Fruit fly (Drosophila melanogaster) whole organism, embryonic: ENCODE data around the gene Hexo2.

Experiments used
- Blimp-1 ChIP-seq: fragments of 200-800 bp; sonication (Bioruptor generic); optimal IDR thresholded peaks from 3 replicates; lab custom pipeline; 2018; ENCODE audit warnings: missing biosample characterization, missing genetic modification characterization, mild to moderate bottlenecking, moderate library complexity, missing genetic modification reagents
- CG11456 ChIP-seq: fragments of 200-800 bp; sonication (Bioruptor generic); IDR thresholded peaks from 3 replicates; pipeline ENCODE4 v1.3.6; 2022; ENCODE audit warnings: missing biosample characterization, missing genetic modification characterization
- CG11504 ChIP-seq: fragments of 200-800 bp; sonication (Bioruptor generic); optimal IDR thresholded peaks from 3 replicates; lab custom pipeline; 2019; ENCODE audit warnings: missing biosample characterization, mild to moderate bottlenecking, missing genetic modification characterization, moderate library complexity
- CG11695 ChIP-seq: fragments of 200-800 bp; sonication (Bioruptor generic); IDR thresholded peaks from 3 replicates; pipeline ENCODE4 v1.3.6; 2022; ENCODE audit warnings: missing biosample characterization, missing genetic modification characterization
- CG12391 ChIP-seq: fragments of 200-800 bp; sonication (Bioruptor generic); optimal IDR thresholded peaks from 3 replicates; lab custom pipeline; 2018; ENCODE audit warnings: missing biosample characterization, mild to moderate bottlenecking, missing genetic modification characterization, moderate library complexity
- CG13624 ChIP-seq: fragments of 200-800 bp; sonication (Bioruptor generic); optimal IDR thresholded peaks from 2 replicates; lab custom pipeline; 2016; ENCODE audit warnings: missing biosample characterization, missing genetic modification characterization
- CG1603 ChIP-seq: fragments of 200-800 bp; sonication (Bioruptor generic); optimal IDR thresholded peaks from 2 replicates; lab custom pipeline; 2019; ENCODE audit warnings: missing biosample characterization, mild to moderate bottlenecking, missing genetic modification characterization, moderate library complexity
- CG17361 ChIP-seq: fragments of 200-800 bp; sonication (Bioruptor generic); IDR thresholded peaks from 3 replicates; pipeline ENCODE4 v1.3.6; 2022; ENCODE audit warnings: missing biosample characterization, missing genetic modification characterization
- CG18262 ChIP-seq: fragments of 200-800 bp; optimal IDR thresholded peaks from 3 replicates; lab custom pipeline; 2019; ENCODE audit warnings: missing biosample characterization, mild to moderate bottlenecking, missing genetic modification characterization, moderate library complexity
- CG2889 ChIP-seq: fragments of 200-800 bp; sonication (Bioruptor generic); IDR thresholded peaks from 3 replicates; pipeline ENCODE4 v1.3.6; 2022; ENCODE audit warnings: missing biosample characterization, missing genetic modification characterization
- CG31441 ChIP-seq: fragments of 200-800 bp; sonication (Bioruptor generic); IDR thresholded peaks from 2 replicates; pipeline ENCODE4 v1.3.6; 2022; ENCODE audit warnings: missing biosample characterization, missing genetic modification characterization
- CG6689 ChIP-seq: fragments of 200-800 bp; sonication (Bioruptor generic); IDR thresholded peaks from 2 replicates; pipeline ENCODE4 v1.3.6; 2022; ENCODE audit warnings: missing biosample characterization, missing genetic modification characterization
- CG6813 ChIP-seq: fragments of 200-800 bp; sonication (Bioruptor generic); optimal IDR thresholded peaks from 2 replicates; lab custom pipeline; 2017; ENCODE audit warnings: missing biosample characterization, missing genetic modification characterization, mild to moderate bottlenecking, moderate library complexity, missing genetic modification reagents
- CG7745 ChIP-seq: fragments of 200-800 bp; sonication (Bioruptor generic); optimal IDR thresholded peaks from 2 replicates; lab custom pipeline; 2018; ENCODE audit warnings: missing biosample characterization, mild to moderate bottlenecking, missing genetic modification characterization, moderate library complexity
- CG8388 ChIP-seq: fragments of 200-800 bp; sonication (Bioruptor generic); optimal IDR thresholded peaks from 2 replicates; lab custom pipeline; 2019; ENCODE audit warnings: missing biosample characterization, mild to moderate bottlenecking, missing genetic modification characterization, moderate library complexity
- CG8765 ChIP-seq: fragments of 200-800 bp; sonication (Bioruptor generic); IDR thresholded peaks from 2 replicates; pipeline ENCODE4 v1.3.6; 2022; ENCODE audit warnings: missing biosample characterization, missing genetic modification characterization
- CG9215 ChIP-seq: fragments of 200-800 bp; sonication (Bioruptor generic); IDR thresholded peaks from 2 replicates; pipeline ENCODE4 v1.3.6; 2022; ENCODE audit warnings: missing biosample characterization, missing genetic modification characterization
- CG9727 ChIP-seq: fragments of 200-800 bp; sonication (Bioruptor generic); optimal IDR thresholded peaks from 3 replicates; lab custom pipeline; 2017; ENCODE audit warnings: missing biosample characterization, mild to moderate bottlenecking, missing genetic modification characterization
- Chrac-16 ChIP-seq: fragments of 200-800 bp; sonication (Bioruptor generic); optimal IDR thresholded peaks from 3 replicates; lab custom pipeline; 2016; ENCODE audit warnings: missing biosample characterization, missing genetic modification characterization
- Dip2 ChIP-seq: fragments of 200-800 bp; sonication (Bioruptor generic); IDR thresholded peaks from 2 replicates; pipeline ENCODE4 v1.3.6; 2022; ENCODE audit warnings: missing biosample characterization, missing genetic modification characterization
- Gsc ChIP-seq: fragments of 200-800 bp; sonication (Bioruptor generic); IDR thresholded peaks from 2 replicates; pipeline ENCODE4 v1.3.6; 2022; ENCODE audit warnings: missing biosample characterization, missing genetic modification characterization
- Med ChIP-seq: fragments of 200-800 bp; sonication (Bioruptor generic); peaks from one replicate; lab custom pipeline; 2016; ENCODE audit warnings: missing biosample characterization, missing genetic modification characterization, mild to moderate bottlenecking, inconsistent platforms, moderate library complexity
- Optix ChIP-seq: fragments of 200-800 bp; sonication (Bioruptor generic); IDR thresholded peaks from 3 replicates; pipeline ENCODE4 v1.3.6; 2022; ENCODE audit warnings: missing biosample characterization, missing genetic modification characterization
- Six4 ChIP-seq: fragments of 200-800 bp; sonication (Bioruptor generic); optimal IDR thresholded peaks from 2 replicates; lab custom pipeline; 2016; ENCODE audit warnings: missing biosample characterization, missing genetic modification characterization
- Sry-β ChIP-seq: fragments of 200-800 bp; sonication (Bioruptor generic); optimal IDR thresholded peaks from 2 replicates; lab custom pipeline; 2018; ENCODE audit warnings: missing biosample characterization, mild to moderate bottlenecking, missing genetic modification characterization, moderate library complexity
- Ssrp ChIP-seq: fragments of 200-800 bp; sonication (Bioruptor generic); optimal IDR thresholded peaks from 2 replicates; lab custom pipeline; 2018; ENCODE audit warnings: missing biosample characterization, mild to moderate bottlenecking, missing genetic modification characterization, moderate library complexity
- Trl ChIP-seq, 3 experiments: fragments of >200 bp in 2 of 3; fragments of 200-800 bp in 1 of 3; sonication (Bioruptor generic) in 1 of 3; optimal IDR thresholded peaks; 2 replicates in 1 of 3; 3 replicates in 2 of 3; lab custom pipeline; 2016 to 2017; ENCODE audit warnings: missing biosample characterization in 1 of 3, missing genetic modification characterization in 1 of 3
- bsh ChIP-seq, 2 experiments: fragments of 200-800 bp; sonication (Bioruptor generic); optimal IDR thresholded peaks; 2 replicates each; lab custom pipeline; 2017 to 2018; ENCODE audit warnings: mild to moderate bottlenecking in 2 of 2, missing biosample characterization in 2 of 2, missing genetic modification characterization in 2 of 2, moderate library complexity in 1 of 2
- crol ChIP-seq: fragments of 200-800 bp; sonication (Bioruptor generic); IDR thresholded peaks from 2 replicates; pipeline ENCODE4 v1.3.6; 2022; ENCODE audit warnings: missing biosample characterization, missing genetic modification characterization
- dmrt11E ChIP-seq: fragments of 200-800 bp; sonication (Bioruptor generic); optimal IDR thresholded peaks from 3 replicates; lab custom pipeline; 2018; ENCODE audit warnings: missing biosample characterization, mild to moderate bottlenecking, missing genetic modification characterization, moderate library complexity
- fd96Cb ChIP-seq: fragments of 200-800 bp; sonication (Bioruptor generic); optimal IDR thresholded peaks from 2 replicates; lab custom pipeline; 2018; ENCODE audit warnings: missing biosample characterization, mild to moderate bottlenecking, missing genetic modification characterization, moderate library complexity
- jing ChIP-seq: fragments of 200-800 bp; sonication (Bioruptor generic); optimal IDR thresholded peaks from 2 replicates; lab custom pipeline; 2018; ENCODE audit warnings: missing biosample characterization, mild to moderate bottlenecking, missing genetic modification characterization
- ken ChIP-seq: fragments of 200-800 bp; sonication (Bioruptor generic); IDR thresholded peaks from 3 replicates; pipeline ENCODE4 v1.3.6; 2022; ENCODE audit warnings: missing biosample characterization, missing genetic modification characterization
- nmo ChIP-seq: fragments of 200-800 bp; sonication (Bioruptor generic); optimal IDR thresholded peaks from 2 replicates; lab custom pipeline; 2018; ENCODE audit warnings: missing biosample characterization, mild to moderate bottlenecking, missing genetic modification characterization, moderate library complexity
- oc ChIP-seq: fragments of 200-800 bp; sonication (Bioruptor generic); optimal IDR thresholded peaks from 2 replicates; lab custom pipeline; 2018; ENCODE audit warnings: missing biosample characterization, mild to moderate bottlenecking, missing genetic modification characterization, moderate library complexity
- phol ChIP-seq: fragments of 200-800 bp; sonication (Bioruptor generic); optimal IDR thresholded peaks from 3 replicates; lab custom pipeline; 2018; ENCODE audit warnings: missing biosample characterization, mild to moderate bottlenecking, missing genetic modification characterization, moderate library complexity
- prd ChIP-seq, 3 experiments: fragments of >200 bp in 2 of 3; fragments of 200-800 bp in 1 of 3; sonication (Bioruptor generic) in 1 of 3; optimal IDR thresholded peaks in 2 of 3; IDR thresholded peaks in 1 of 3; 2 replicates in 2 of 3; 3 replicates in 1 of 3; pipeline versions ENCODE4 v1.3.6 to Lab custom; 2017 to 2022; ENCODE audit warnings: missing biosample characterization in 1 of 3, missing genetic modification characterization in 1 of 3
- ranshi ChIP-seq: fragments of 200-800 bp; sonication (Bioruptor generic); IDR thresholded peaks from 2 replicates; pipeline ENCODE4 v1.3.6; 2022; ENCODE audit warnings: missing biosample characterization, missing genetic modification characterization
- row ChIP-seq: fragments of 200-800 bp; sonication (Bioruptor generic); IDR thresholded peaks from 3 replicates; pipeline ENCODE4 v1.3.6; 2022; ENCODE audit warnings: missing biosample characterization, missing genetic modification characterization
- scrt ChIP-seq: fragments of 200-800 bp; sonication (Bioruptor generic); optimal IDR thresholded peaks from 2 replicates; lab custom pipeline; 2018; ENCODE audit warnings: missing biosample characterization, mild to moderate bottlenecking, missing genetic modification characterization, moderate library complexity
- sens ChIP-seq: fragments of 200-800 bp; sonication (Bioruptor generic); peaks from one replicate; lab custom pipeline; 2016; ENCODE audit warnings: missing biosample characterization, missing genetic modification characterization
- stc ChIP-seq: fragments of 200-800 bp; sonication (Bioruptor generic); IDR thresholded peaks from 2 replicates; pipeline ENCODE4 v1.3.6; 2022; ENCODE audit warnings: missing biosample characterization, missing genetic modification characterization
- zfh1 ChIP-seq: fragments of 200-800 bp; sonication (Bioruptor generic); IDR thresholded peaks from 3 replicates; pipeline ENCODE4 v1.3.6; 2022; ENCODE audit warnings: missing biosample characterization, missing genetic modification characterization

Hexo2 gene

dm6 chrX:8665576-8666297 lies 43.7 kb upstream of the Hexo2 start (continued):
- TF ChIP-seq CG11695 (GFP tag; lab: Robert Waterston, UW) (no peak), ken (GFP tag; lab: Robert Waterston, UW) (no peak), CG11456 (GFP tag; lab: Robert Waterston, UW) (no peak)

- peak; percentile 90 for TF ChIP-seq oc (tag; lab: Kevin White, UChicago)
- no peak for TF ChIP-seq CG8388 (GFP tag; lab: Kevin White, UChicago)
Measured at dm6 chrX:8667070-8667469, 42.4 kb upstream of the Hexo2 start.

- peak; percentile 3 for TF ChIP-seq Med (GFP tag; lab: Kevin White, UChicago)
- TF ChIP-seq zfh1 (GFP tag; lab: Robert Waterston, UW) = 0 out of 3 replicates have a peak, but pooled peaks have one; percentile 21
- TF ChIP-seq Chrac-16 = no peak
- peak; percentile 42 for TF ChIP-seq sens (GFP tag; lab: Kevin White, UChicago)
Measured at dm6 chrX:8667709-8668108, 41.7 kb upstream of the Hexo2 start.

dm6 chrX:8669434-8669833 lies 40.0 kb upstream of the Hexo2 start:
- TF ChIP-seq CG12391 (tag; lab: Kevin White, UChicago) = peak; percentile 5
- peak; percentile 39; the same call in 1 of the 2 replicates for TF ChIP-seq crol
- peak; percentile 31 for TF ChIP-seq CG1603 (tag; lab: Kevin White, UChicago)
- no peak for TF ChIP-seq CG9215 (GFP tag; lab: Robert Waterston, UW)
- TF ChIP-seq CG7745 (tag; lab: Kevin White, UChicago) = no peak
- 0 out of 3 replicates have a peak, but pooled peaks have one; percentile 27 for TF ChIP-seq CG17361 (GFP tag; lab: Robert Waterston, UW)
- peak; percentile 57 for TF ChIP-seq CG6689 (GFP tag; lab: Robert Waterston, UW)
- no peak for TF ChIP-seq stc (GFP tag; lab: Robert Waterston, UW)
- peak; percentile 60; the same call in 1 of the 2 replicates for TF ChIP-seq ranshi (GFP tag; lab: Robert Waterston, UW)
- peak; percentile 22; the same call in 1 of the 3 replicates for TF ChIP-seq Optix (GFP tag; lab: Robert Waterston, UW)
- peak; percentile 25 for TF ChIP-seq nmo (GFP tag; lab: Kevin White, UChicago)
- TF ChIP-seq bsh (GFP tag; optimal IDR thresholded peaks at IDR 0.05; lab: Kevin White, UChicago) = peak in 1 of 2 experiments; percentile 56
- peak; percentile 27 for TF ChIP-seq CG18262
- peak; percentile 6 for TF ChIP-seq Ssrp (tag; lab: Kevin White, UChicago)
- TF ChIP-seq fd96Cb (tag; lab: Kevin White, UChicago) = peak; percentile 20
- no peak for TF ChIP-seq Dip2 (GFP tag; lab: Robert Waterston, UW)
- no peak for TF ChIP-seq CG6813 (GFP tag; lab: Kevin White, UChicago)
- TF ChIP-seq CG9727 (GFP tag; lab: Kevin White, UChicago) = peak; percentile 1
- TF ChIP-seq Gsc (GFP tag; lab: Robert Waterston, UW) = peak; percentile 29; the same call in 1 of the 2 replicates
- TF ChIP-seq phol (tag; lab: Kevin White, UChicago) = peak; percentile 31
- peak; percentile 56 for TF ChIP-seq dmrt11E (tag; lab: Kevin White, UChicago)
- no peak for TF ChIP-seq Trl (optimal IDR thresholded peaks at IDR 0.05; lab: Kevin White, UChicago)
- peak; percentile 5 for TF ChIP-seq Trl (GFP tag; optimal IDR thresholded peaks at IDR 0.05; lab: Kevin White, UChicago)
- TF ChIP-seq Blimp-1 (GFP tag; lab: Kevin White, UChicago) = peak; percentile 24
- no peak for TF ChIP-seq CG2889 (GFP tag; lab: Robert Waterston, UW)
- no peak for TF ChIP-seq prd (optimal IDR thresholded peaks at IDR 0.05; lab: Kevin White, UChicago)
- peak; percentile 42; the same call in 1 of the 3 replicates for TF ChIP-seq prd (GFP tag; IDR thresholded peaks at IDR 0.05; lab: Robert Waterston, UW)
- peak; percentile 0 for TF ChIP-seq CG11504
- TF ChIP-seq CG8765 (GFP tag; lab: Robert Waterston, UW) = peak; percentile 33; the same call in 1 of the 2 replicates
- TF ChIP-seq scrt (GFP tag; lab: Kevin White, UChicago) = no peak
- TF ChIP-seq Six4 (GFP tag; lab: Kevin White, UChicago) = no peak
- TF ChIP-seq CG31441 (GFP tag; lab: Robert Waterston, UW) = 0 out of 2 replicates have a peak, but pooled peaks have one; percentile 16
- no peak for TF ChIP-seq jing (GFP tag; lab: Kevin White, UChicago)
- TF ChIP-seq CG13624 (GFP tag; lab: Kevin White, UChicago) = no peak
- TF ChIP-seq row = peak; percentile 32; the same call in 2 of the 3 replicates
- TF ChIP-seq Sry-β (GFP tag; lab: Kevin White, UChicago) = no peak
